Worm (Caenorhabditis elegans) whole organism, mixed stage, embryonic: ENCODE results near the gene C05E7.3.

Experiments used
- M03D4.4 ChIP-seq: sonication (generic microtip); optimal IDR thresholded peaks from 2 replicates; lab custom pipeline; 2017; ENCODE audit warnings: mild to moderate bottlenecking, missing genetic modification characterization, missing compliant biosample characterization
- elt-3 ChIP-seq: fragments of 150-350 bp; optimal IDR thresholded peaks from 2 replicates; lab custom pipeline; 2014; ENCODE audit warnings: missing biosample characterization, missing genetic modification characterization
- snpc-4 ChIP-seq: fragments of 150-350 bp; optimal IDR thresholded peaks from 2 replicates; lab custom pipeline; 2014; ENCODE audit warnings: missing biosample characterization, missing genetic modification characterization
- unc-62 ChIP-seq: fragments of 150-350 bp; optimal IDR thresholded peaks from 2 replicates; lab custom pipeline; 2014; ENCODE audit warnings: missing biosample characterization, missing genetic modification reagents, missing genetic modification characterization
- ztf-11 ChIP-seq: fragments of 150-350 bp; optimal IDR thresholded peaks from 2 replicates; lab custom pipeline; 2014; ENCODE audit warnings: missing biosample characterization, missing genetic modification characterization

DNA sequence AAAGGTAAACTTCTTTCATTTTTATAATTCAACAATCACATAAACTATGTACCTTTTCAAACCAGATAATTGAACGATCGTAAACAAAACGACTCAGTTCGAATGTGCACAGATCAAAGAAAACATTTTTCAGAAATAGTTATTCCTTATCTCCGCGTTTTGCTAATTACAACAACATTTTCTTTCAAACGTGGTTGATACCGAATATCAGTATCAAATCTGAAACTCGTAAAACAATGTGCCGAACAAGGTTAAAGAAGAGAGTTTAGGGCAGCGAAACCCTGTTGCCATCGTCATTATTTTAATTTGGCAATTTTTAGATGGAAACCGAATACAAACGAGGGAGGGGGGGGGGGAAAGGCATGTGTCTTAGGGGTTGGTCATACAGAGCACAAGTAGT is 35.0 kb upstream of the C05E7.3 start, which contains the start of gene scav-4:
- TF ChIP-seq M03D4.4 (tag; lab: Kevin White, UChicago) (no peak), elt-3 (no peak), snpc-4 (tag; lab: Kevin White, UChicago) (no peak), unc-62 (GFP tag; lab: Kevin White, UChicago) (no peak), ztf-11 (no peak)
